Worm (Caenorhabditis elegans) whole organism, young adult: ENCODE results near the gene ZC412.5.

Experiments used
- C06A6.2 ChIP-seq: fragments of 200-800 bp; sonication (Bioruptor generic); conservative IDR thresholded peaks from 2 replicates; pipeline ENCODE4 v1.3.6; 2022; ENCODE audit warnings: missing genetic modification characterization, missing compliant biosample characterization
- D2030.7 ChIP-seq: fragments of 200-800 bp; sonication (Bioruptor generic); IDR thresholded peaks from 2 replicates; pipeline ENCODE4 v1.3.6; 2022; ENCODE audit warnings: missing genetic modification reagents, missing genetic modification characterization, missing compliant biosample characterization
- F23B12.7 ChIP-seq: sonication (generic microtip); optimal IDR thresholded peaks from 2 replicates; lab custom pipeline; 2017; ENCODE audit warnings: missing genetic modification characterization, mild to moderate bottlenecking, missing compliant biosample characterization, antibody characterized with exemption, moderate library complexity; ENCODE audit not compliant: insufficient read depth
- F39B2.1 ChIP-seq: fragments of 200-800 bp; sonication (Bioruptor generic); IDR thresholded peaks from 2 replicates; pipeline ENCODE4 v1.3.6; 2022; ENCODE audit warnings: missing genetic modification reagents, missing genetic modification characterization, missing compliant biosample characterization
- ama-1 ChIP-seq, 3 experiments: fragments of 150-350 bp in 1 of 3; sonication (generic microtip) in 2 of 3; optimal IDR thresholded peaks; 2 replicates each; lab custom pipeline; 2014 to 2018; ENCODE audit warnings: missing biosample characterization in 2 of 3, missing genetic modification characterization in 2 of 3, missing genetic modification reagents in 2 of 3
- athp-1 ChIP-seq: sonication (generic microtip); optimal IDR thresholded peaks from 2 replicates; lab custom pipeline; 2017; ENCODE audit warnings: mild to moderate bottlenecking, missing genetic modification characterization, missing compliant biosample characterization
- ceh-58 ChIP-seq: fragments of 200-800 bp; sonication (Bioruptor generic); IDR thresholded peaks from 2 replicates; pipeline ENCODE4 v1.3.6; 2022; ENCODE audit warnings: missing genetic modification characterization, missing compliant biosample characterization
- nfya-1 ChIP-seq: sonication (generic microtip); optimal IDR thresholded peaks from 2 replicates; lab custom pipeline; 2017; ENCODE audit warnings: antibody characterized with exemption, missing compliant biosample characterization, missing genetic modification characterization, borderline replicate concordance; ENCODE audit not compliant: insufficient read depth
- nhr-27 ChIP-seq: fragments of 200-800 bp; sonication (Bioruptor generic); optimal IDR thresholded peaks from 2 replicates; lab custom pipeline; 2018; ENCODE audit warnings: mild to moderate bottlenecking, missing genetic modification characterization, moderate library complexity, missing compliant biosample characterization
- sea-2 ChIP-seq: fragments of 200-800 bp; sonication (Bioruptor generic); IDR thresholded peaks from 2 replicates; pipeline ENCODE4 v1.3.6; 2022; ENCODE audit warnings: missing genetic modification characterization, missing compliant biosample characterization
- snpc-4 ChIP-seq, 5 experiments: fragments of 150-350 bp in 1 of 5; sonication (generic microtip) in 4 of 5; optimal IDR thresholded peaks; 2 replicates each; lab custom pipeline; 2014 to 2018; ENCODE audit warnings: missing genetic modification characterization in 5 of 5, missing biosample characterization in 3 of 5, antibody characterized with exemption in 2 of 5, mild to moderate bottlenecking in 2 of 5, missing compliant biosample characterization in 2 of 5, missing genotype in 2 of 5, moderate library complexity in 2 of 5, missing genetic modification reagents in 1 of 5
- tbx-9 ChIP-seq: sonication (generic microtip); optimal IDR thresholded peaks from 2 replicates; lab custom pipeline; 2016; ENCODE audit warnings: borderline replicate concordance, missing genetic modification characterization, inconsistent platforms, missing compliant biosample characterization
- unc-62 ChIP-seq: fragments of 150-350 bp; optimal IDR thresholded peaks from 2 replicates; lab custom pipeline; 2014; ENCODE audit warnings: missing biosample characterization, missing genetic modification reagents, missing genetic modification characterization

DNA sequence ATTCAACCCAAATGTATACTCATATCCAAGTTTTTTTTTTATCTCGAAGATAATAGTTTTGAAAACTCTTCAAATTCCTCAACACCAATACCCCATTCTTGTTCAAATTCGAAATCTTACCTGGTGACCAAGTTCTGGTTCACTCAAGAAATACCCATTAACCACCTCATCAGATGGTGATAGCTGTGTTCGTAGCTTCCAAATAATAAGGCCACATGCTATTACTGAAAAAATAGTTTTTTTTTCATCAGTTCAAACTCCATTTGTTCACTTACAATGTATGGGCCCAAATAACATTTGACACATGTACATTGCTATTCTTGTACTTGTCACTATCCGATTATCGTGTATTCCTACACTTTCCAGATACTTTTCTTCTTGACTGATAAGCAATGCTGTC is 32.2 kb upstream of the ZC412.5 start:
- TF ChIP-seq F39B2.1 (GFP tag; lab: Robert Waterston, UW) = no peak
- TF ChIP-seq nhr-27 (tag; lab: Kevin White, UChicago) = no peak
- TF ChIP-seq F23B12.7 (tag; lab: Kevin White, UChicago) = no peak
- no peak for TF ChIP-seq D2030.7 (GFP tag; lab: Robert Waterston, UW)
- TF ChIP-seq athp-1 = no peak
- no peak for TF ChIP-seq tbx-9 (tag; lab: Kevin White, UChicago)
- no peak for TF ChIP-seq sea-2 (GFP tag; lab: Robert Waterston, UW)
- no peak for TF ChIP-seq C06A6.2 (GFP tag; lab: Robert Waterston, UW)
- no peak for TF ChIP-seq nfya-1
- TF ChIP-seq ama-1 (optimal IDR thresholded peaks at IDR 0.05; lab: Kevin White, UChicago) = no peak
- no peak for TF ChIP-seq ama-1 (GFP tag; optimal IDR thresholded peaks at IDR 0.05; lab: Kevin White, UChicago)
- TF ChIP-seq ceh-58 (GFP tag; lab: Robert Waterston, UW) = no peak
- no peak for TF ChIP-seq snpc-4 (GFP tag; optimal IDR thresholded peaks at IDR 0.05; lab: Kevin White, UChicago)
- no peak for TF ChIP-seq snpc-4 (tag; optimal IDR thresholded peaks at IDR 0.05; lab: Kevin White, UChicago)
- no peak for TF ChIP-seq unc-62 (GFP tag; lab: Kevin White, UChicago)
